Worm (Caenorhabditis elegans) whole organism, young adult: ENCODE data around the gene fis-1.

Experiments used
- B0035.1 ChIP-seq: sonication (generic microtip); optimal IDR thresholded peaks from 2 replicates; lab custom pipeline; 2016; ENCODE audit warnings: missing genetic modification characterization, mild to moderate bottlenecking, missing compliant biosample characterization, missing genotype, missing genetic modification reagents
- B0261.1 ChIP-seq: sonication (generic microtip); optimal IDR thresholded peaks from 2 replicates; lab custom pipeline; 2016; ENCODE audit warnings: mild to moderate bottlenecking, missing genetic modification characterization, moderate library complexity, missing compliant biosample characterization
- F39B2.1 ChIP-seq: fragments of 200-800 bp; sonication (Bioruptor generic); IDR thresholded peaks from 2 replicates; pipeline ENCODE4 v1.3.6; 2022; ENCODE audit warnings: missing genetic modification reagents, missing genetic modification characterization, missing compliant biosample characterization
- F49E8.2 ChIP-seq: sonication (generic microtip); optimal IDR thresholded peaks from 3 replicates; lab custom pipeline; 2017; ENCODE audit warnings: missing genetic modification characterization, mild to moderate bottlenecking, missing compliant biosample characterization, antibody characterized with exemption, moderate library complexity; ENCODE audit not compliant: insufficient read depth
- T26A5.8 ChIP-seq: sonication (generic microtip); optimal IDR thresholded peaks from 2 replicates; lab custom pipeline; 2016; ENCODE audit warnings: missing genetic modification characterization, missing compliant biosample characterization
- akir-1 ChIP-seq: fragments of 200-800 bp; sonication (Bioruptor generic); optimal IDR thresholded peaks from 2 replicates; lab custom pipeline; 2018; ENCODE audit warnings: mild to moderate bottlenecking, missing genetic modification characterization, moderate library complexity, missing compliant biosample characterization
- attf-3 ChIP-seq: fragments of 200-800 bp; sonication (Bioruptor generic); conservative IDR thresholded peaks from 2 replicates; pipeline ENCODE4 v1.3.6; 2022; ENCODE audit warnings: missing genetic modification reagents, missing genetic modification characterization, missing compliant biosample characterization
- ceh-100 ChIP-seq: fragments of 200-800 bp; sonication (Bioruptor generic); IDR thresholded peaks from 2 replicates; pipeline ENCODE4 v1.3.6; 2022; ENCODE audit warnings: missing genetic modification reagents, missing genetic modification characterization, missing compliant biosample characterization
- ceh-40 ChIP-seq: fragments of 200-800 bp; sonication (Bioruptor generic); IDR thresholded peaks from 2 replicates; pipeline ENCODE4 v1.3.6; 2022; ENCODE audit warnings: missing genetic modification characterization, missing compliant biosample characterization
- ceh-91 ChIP-seq: fragments of 200-800 bp; sonication (Bioruptor generic); IDR thresholded peaks from 2 replicates; pipeline ENCODE4 v1.3.6; 2022; ENCODE audit warnings: missing genetic modification reagents, missing genetic modification characterization, missing compliant biosample characterization
- chd-7 ChIP-seq: sonication (generic microtip); optimal IDR thresholded peaks from 2 replicates; lab custom pipeline; 2016; ENCODE audit warnings: mild to moderate bottlenecking, missing genetic modification characterization, moderate library complexity, missing compliant biosample characterization
- efl-1 ChIP-seq: fragments of 150-350 bp; optimal IDR thresholded peaks from 2 replicates; lab custom pipeline; 2014; ENCODE audit warnings: missing biosample characterization, missing genetic modification reagents, missing genetic modification characterization
- egrh-3 ChIP-seq: fragments of 200-800 bp; sonication (Bioruptor generic); IDR thresholded peaks from 2 replicates; pipeline ENCODE4 v1.3.6; 2022; ENCODE audit warnings: missing genetic modification reagents, missing genetic modification characterization, missing compliant biosample characterization
- gei-17 ChIP-seq: fragments of 200-800 bp; sonication (Bioruptor generic); optimal IDR thresholded peaks from 2 replicates; lab custom pipeline; 2018; ENCODE audit warnings: mild to moderate bottlenecking, missing genetic modification characterization, missing compliant biosample characterization
- hlh-26 ChIP-seq: fragments of 200-800 bp; sonication (Bioruptor generic); conservative IDR thresholded peaks from 2 replicates; pipeline ENCODE4 v1.3.6; 2022; ENCODE audit warnings: missing genetic modification reagents, missing genetic modification characterization, missing compliant biosample characterization
- hmg-1.2 ChIP-seq: fragments of 200-800 bp; sonication (Bioruptor generic); IDR thresholded peaks from 2 replicates; pipeline ENCODE4 v1.3.6; 2022; ENCODE audit warnings: missing genetic modification reagents, missing genetic modification characterization, missing compliant biosample characterization
- lag-1 ChIP-seq: fragments of 200-800 bp; sonication (Bioruptor generic); IDR thresholded peaks from 2 replicates; pipeline ENCODE4 v1.3.6; 2022; ENCODE audit warnings: missing genetic modification reagents, missing genetic modification characterization, missing compliant biosample characterization
- lin-54 ChIP-seq: fragments of 200-800 bp; sonication (Bioruptor generic); optimal IDR thresholded peaks from 2 replicates; lab custom pipeline; 2018; ENCODE audit warnings: mild to moderate bottlenecking, missing genetic modification characterization, missing compliant biosample characterization
- madf-6 ChIP-seq: fragments of 200-800 bp; sonication (Bioruptor generic); IDR thresholded peaks from 2 replicates; pipeline ENCODE4 v1.3.6; 2022; ENCODE audit warnings: missing genetic modification reagents, missing genetic modification characterization, missing compliant biosample characterization
- mel-28 ChIP-seq: sonication (generic microtip); optimal IDR thresholded peaks from 2 replicates; lab custom pipeline; 2016; ENCODE audit warnings: borderline replicate concordance, mild to moderate bottlenecking, missing genetic modification characterization, missing compliant biosample characterization
- mes-4 ChIP-seq: sonication (generic microtip); optimal IDR thresholded peaks from 2 replicates; lab custom pipeline; 2016; ENCODE audit warnings: missing genotype, missing genetic modification characterization, missing compliant biosample characterization
- nhr-27 ChIP-seq: fragments of 200-800 bp; sonication (Bioruptor generic); optimal IDR thresholded peaks from 2 replicates; lab custom pipeline; 2018; ENCODE audit warnings: mild to moderate bottlenecking, missing genetic modification characterization, moderate library complexity, missing compliant biosample characterization
- nhr-80 ChIP-seq: sonication (generic microtip); optimal IDR thresholded peaks from 2 replicates; lab custom pipeline; 2016; ENCODE audit warnings: missing genetic modification characterization, missing compliant biosample characterization
- pha-4 ChIP-seq: fragments of 150-350 bp; sonication (generic microtip); optimal IDR thresholded peaks from 2 replicates; lab custom pipeline; 2014; ENCODE audit warnings: missing biosample characterization, missing genetic modification reagents, missing genetic modification characterization
- sdz-38 ChIP-seq: sonication (generic microtip); optimal IDR thresholded peaks from 2 replicates; lab custom pipeline; 2016; ENCODE audit warnings: missing genotype, missing genetic modification characterization, missing compliant biosample characterization
- sea-2 ChIP-seq: fragments of 200-800 bp; sonication (Bioruptor generic); IDR thresholded peaks from 2 replicates; pipeline ENCODE4 v1.3.6; 2022; ENCODE audit warnings: missing genetic modification characterization, missing compliant biosample characterization
- snpc-1.3 ChIP-seq: sonication (generic microtip); optimal IDR thresholded peaks from 2 replicates; lab custom pipeline; 2017; ENCODE audit warnings: missing genetic modification characterization, mild to moderate bottlenecking, missing compliant biosample characterization, antibody characterized with exemption, moderate library complexity, missing genotype, missing genetic modification reagents; ENCODE audit not compliant: insufficient read depth
- snpc-3.4 ChIP-seq: sonication (generic microtip); optimal IDR thresholded peaks from 2 replicates; lab custom pipeline; 2017; ENCODE audit warnings: missing genetic modification characterization, mild to moderate bottlenecking, missing compliant biosample characterization, antibody characterized with exemption, moderate library complexity, missing genotype, missing genetic modification reagents
- sptf-2 ChIP-seq: fragments of 200-800 bp; sonication (Bioruptor generic); optimal IDR thresholded peaks from 2 replicates; lab custom pipeline; 2018; ENCODE audit warnings: mild to moderate bottlenecking, missing genetic modification characterization, missing compliant biosample characterization
- tbp1 ChIP-seq: fragments of 200-800 bp; sonication (Bioruptor generic); optimal IDR thresholded peaks from 2 replicates; lab custom pipeline; 2018; ENCODE audit warnings: mild to moderate bottlenecking, missing genetic modification characterization, missing compliant biosample characterization
- tbx-9 ChIP-seq: sonication (generic microtip); optimal IDR thresholded peaks from 2 replicates; lab custom pipeline; 2016; ENCODE audit warnings: borderline replicate concordance, missing genetic modification characterization, inconsistent platforms, missing compliant biosample characterization
- unc-62 ChIP-seq: fragments of 150-350 bp; optimal IDR thresholded peaks from 2 replicates; lab custom pipeline; 2014; ENCODE audit warnings: missing biosample characterization, missing genetic modification reagents, missing genetic modification characterization
- xnd-1 ChIP-seq: sonication (generic microtip); optimal IDR thresholded peaks from 2 replicates; lab custom pipeline; 2016; ENCODE audit warnings: missing genotype, missing genetic modification reagents, missing genetic modification characterization, missing compliant biosample characterization
- ztf-18 ChIP-seq: sonication (generic microtip); optimal IDR thresholded peaks from 2 replicates; lab custom pipeline; 2016; ENCODE audit warnings: missing genotype, mild to moderate bottlenecking, missing genetic modification characterization, missing compliant biosample characterization
- ztf-25 ChIP-seq: fragments of 200-800 bp; sonication (Bioruptor generic); IDR thresholded peaks from 2 replicates; pipeline ENCODE4 v1.3.6; 2022; ENCODE audit warnings: missing genetic modification reagents, missing genetic modification characterization, missing compliant biosample characterization
- ztf-28 ChIP-seq: fragments of 200-800 bp; sonication (Bioruptor generic); IDR thresholded peaks from 2 replicates; pipeline ENCODE4 v1.3.6; 2022; ENCODE audit warnings: missing genetic modification reagents, missing genetic modification characterization, missing compliant biosample characterization
- ztf-6 ChIP-seq: fragments of 200-800 bp; sonication (Bioruptor generic); IDR thresholded peaks from 2 replicates; pipeline ENCODE4 v1.3.6; 2022; ENCODE audit warnings: missing genetic modification reagents, missing genetic modification characterization, missing compliant biosample characterization

fis-1 gene

DNA sequence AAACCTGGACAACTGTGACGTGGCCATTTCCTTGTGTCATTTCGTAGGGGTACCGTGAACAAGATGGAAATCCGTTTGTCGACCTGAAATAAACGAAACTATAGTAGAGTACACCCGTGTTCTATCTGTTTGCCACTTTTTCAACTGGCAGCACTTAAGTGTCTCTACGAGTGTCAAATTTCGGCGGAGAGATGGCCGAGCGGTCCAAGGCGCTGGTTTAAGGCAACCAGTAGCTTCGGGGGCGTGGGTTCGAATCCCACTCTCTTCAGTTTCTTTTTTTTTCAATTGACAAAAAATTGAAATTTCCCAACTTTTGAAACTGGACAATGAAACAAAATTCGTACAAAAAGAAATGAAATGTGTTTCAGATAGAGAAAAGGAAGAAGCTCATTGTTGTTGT is 33.4 kb upstream of the fis-1 start (continued):
- TF ChIP-seq ceh-40 (GFP tag; lab: Robert Waterston, UW) (no peak), F49E8.2 (tag; lab: Kevin White, UChicago) (no peak), sea-2 (no peak), ztf-18 (tag; lab: Kevin White, UChicago) (peak; percentile 13), ztf-25 (0 out of 2 replicates have a peak, but pooled peaks have one; percentile 45), B0261.1 (tag; lab: Kevin White, UChicago) (peak; percentile 85), madf-6 (GFP tag; lab: Robert Waterston, UW) (0 out of 2 replicates have a peak, but pooled peaks have one; percentile 51), mes-4 (tag; lab: Kevin White, UChicago) (no peak), nhr-27 (tag; lab: Kevin White, UChicago) (peak; percentile 4), snpc-1.3 (tag; lab: Kevin White, UChicago) (no peak), tbx-9 (no peak), B0035.1 (tag; lab: Kevin White, UChicago) (no peak), snpc-3.4 (peak; percentile 12), sdz-38 (no peak), hlh-26 (GFP tag; lab: Robert Waterston, UW) (no peak), efl-1 (GFP tag; lab: Kevin White, UChicago) (no peak), ztf-6 (GFP tag; lab: Robert Waterston, UW) (no peak), ceh-91 (GFP tag; lab: Robert Waterston, UW) (no peak), tbp1 (GFP tag; lab: Kevin White, UChicago) (peak; percentile 95), ceh-100 (0 out of 2 replicates have a peak, but pooled peaks have one; percentile 24), nhr-80 (tag; lab: Kevin White, UChicago) (no peak), ztf-28 (peak; percentile 65; the same call in 1 of the 2 replicates), lin-54 (GFP tag; lab: Kevin White, UChicago) (no peak), pha-4 (tag; lab: Kevin White, UChicago) (no peak), unc-62 (no peak), F39B2.1 (no peak), T26A5.8 (tag; lab: Kevin White, UChicago) (no peak), egrh-3 (GFP tag; lab: Robert Waterston, UW) (peak; percentile 44; the same call in 1 of the 2 replicates), chd-7 (tag; lab: Kevin White, UChicago) (peak; percentile 39), lag-1 (GFP tag; lab: Robert Waterston, UW) (no peak), attf-3 (GFP tag; lab: Robert Waterston, UW) (0 out of 2 replicates have a peak, but pooled peaks have one; percentile 30), xnd-1 (tag; lab: Kevin White, UChicago) (no peak)

DNA sequence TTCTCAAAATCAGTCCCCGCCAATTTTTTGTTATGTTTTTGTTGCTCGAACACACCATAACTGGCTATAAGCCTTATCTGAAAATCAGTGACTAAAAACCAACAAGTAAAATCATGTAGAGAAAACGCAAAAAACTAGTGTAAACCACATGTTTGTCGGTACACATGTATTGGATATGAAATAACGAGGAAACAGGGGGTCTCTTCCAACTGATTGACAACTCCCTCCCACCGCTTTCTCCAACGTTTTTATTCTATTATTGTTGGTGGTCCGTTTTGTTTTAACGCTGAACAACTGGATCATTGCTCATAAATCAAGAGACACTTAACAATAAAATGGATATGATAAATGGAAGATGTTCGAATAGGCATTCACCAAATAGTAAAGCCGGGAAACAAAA is 28.2 kb upstream of the fis-1 start:
- TF ChIP-seq gei-17 (no peak), lag-1 (GFP tag; lab: Robert Waterston, UW) (no peak), sptf-2 (GFP tag; lab: Kevin White, UChicago) (no peak), akir-1 (GFP tag; lab: Kevin White, UChicago) (no peak)

DNA sequence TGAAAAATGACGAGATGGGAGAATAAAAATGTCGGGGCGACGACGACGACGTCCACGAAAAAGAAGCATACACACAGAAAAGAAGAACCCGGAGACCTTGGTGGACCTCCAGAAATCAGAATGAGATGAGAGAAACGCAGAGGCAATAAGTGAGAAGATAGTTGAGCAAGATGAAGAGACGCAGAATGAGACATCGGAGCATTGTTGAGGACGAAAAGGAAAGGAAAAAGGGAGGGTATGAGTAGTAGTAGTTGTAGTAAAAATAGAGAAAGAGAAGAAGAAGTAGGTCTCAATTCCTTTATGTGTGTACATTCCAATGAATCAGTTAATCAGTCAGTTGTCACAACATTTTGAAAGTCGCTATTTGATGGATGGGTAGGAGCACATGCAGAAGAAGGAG is 25.6 kb upstream of the fis-1 start, which contains the start of gene T14B4.8:
Gene T14B4.8 (minus strand): TSS at position 60 of the 400 bp plus-strand sequence.
- peak; percentile 63; the same call in 1 of the 2 replicates for TF ChIP-seq hmg-1.2 (GFP tag; lab: Robert Waterston, UW)
- no peak for TF ChIP-seq mel-28 (tag; lab: Kevin White, UChicago)
